Worm (Caenorhabditis elegans): ENCODE measurements around the gene paqr-2.

ce11 chrIII:5379879-5380331 lies at the start of gene paqr-2:
- TF ChIP-seq lsy-2 (tag; optimal IDR thresholded peaks at IDR 0.05), result peak in 1 of 2 experiments; percentile 49
- TF ChIP-seq zag-1 (tag; optimal IDR thresholded peaks at IDR 0.05), result no peak
- no peak for TF ChIP-seq crh-2 (tag; optimal IDR thresholded peaks at IDR 0.05)
- TF ChIP-seq elt-3 (tag; optimal IDR thresholded peaks at IDR 0.05), result no peak
- TF ChIP-seq ztf-1 (GFP tag; conservative IDR thresholded peaks at IDR 0.05), result no peak
- no peak for TF ChIP-seq skn-1 (tag; optimal IDR thresholded peaks at IDR 0.05)
- TF ChIP-seq ztf-11 (tag; optimal IDR thresholded peaks at IDR 0.05), result no peak
- TF ChIP-seq mdl-1 (tag; optimal IDR thresholded peaks at IDR 0.05), result no peak
- TF ChIP-seq nhr-11 (tag; optimal IDR thresholded peaks at IDR 0.05), result no peak
- peak; percentile 30 for TF ChIP-seq ama-1 (optimal IDR thresholded peaks at IDR 0.05)
- no peak for TF ChIP-seq nhr-6 (tag; optimal IDR thresholded peaks at IDR 0.05)
- no peak for TF ChIP-seq ceh-16 (tag; optimal IDR thresholded peaks at IDR 0.05)
- no peak for TF ChIP-seq aly-2 (tag; optimal IDR thresholded peaks at IDR 0.05)
